Worm (Caenorhabditis elegans): Measurements from ENCODE around the gene R07G3.7.

DNA sequence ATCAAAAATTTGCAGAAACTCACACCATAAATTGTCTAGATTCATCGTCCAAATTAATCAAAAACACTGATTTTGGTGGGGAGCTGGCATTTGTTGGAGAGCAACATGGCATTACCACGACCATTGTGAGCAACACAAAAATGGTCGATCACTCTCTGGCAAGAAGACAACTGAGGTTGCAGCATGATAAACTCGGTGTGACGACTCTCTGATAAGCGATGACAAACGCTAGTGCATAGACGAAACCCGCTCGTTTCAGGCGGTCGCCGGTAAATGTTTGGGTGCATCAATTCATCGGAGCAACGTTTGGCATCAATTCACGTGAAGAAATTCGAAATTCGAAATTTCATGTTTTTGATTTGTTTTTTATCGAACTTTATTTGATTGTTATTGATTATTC, 25.5 kb upstream of the R07G3.7 start:
- TF ChIP-seq dao-5 (tag; optimal IDR thresholded peaks at IDR 0.05) (no peak), him-1 (tag; optimal IDR thresholded peaks at IDR 0.05) (no peak)
